Worm (Caenorhabditis elegans) whole organism, L4 larva: ENCODE measurements around the gene orai-1.

Source experiments
- F37D6.2 ChIP-seq: sonication (generic microtip); optimal IDR thresholded peaks from 2 replicates; lab custom pipeline; 2016; ENCODE audit warnings: mild to moderate bottlenecking, missing genetic modification characterization, missing compliant biosample characterization
- ama-1 ChIP-seq: fragments of 150-350 bp; optimal IDR thresholded peaks from 2 replicates; lab custom pipeline; 2014; ENCODE audit warnings: inconsistent platforms, mixed read lengths
- ceh-82 ChIP-seq: sonication (generic microtip); optimal IDR thresholded peaks from 2 replicates; lab custom pipeline; 2017; ENCODE audit warnings: missing biosample characterization, missing genetic modification characterization
- daf-12 ChIP-seq: fragments of 150-350 bp; optimal IDR thresholded peaks from 2 replicates; lab custom pipeline; 2014; ENCODE audit warnings: missing biosample characterization, missing genetic modification reagents, missing genetic modification characterization
- egl-43 ChIP-seq: fragments of 200-800 bp; sonication (Bioruptor generic); IDR thresholded peaks from 2 replicates; pipeline ENCODE4 v1.3.6; 2022; ENCODE audit warnings: missing genetic modification reagents, missing genetic modification characterization, missing compliant biosample characterization
- jun-1 ChIP-seq: fragments of 150-350 bp; optimal IDR thresholded peaks from 2 replicates; lab custom pipeline; 2014; ENCODE audit warnings: missing biosample characterization, missing genetic modification reagents, missing genetic modification characterization
- lin-38 ChIP-seq: fragments of 200-800 bp; sonication (Bioruptor generic); IDR thresholded peaks from 2 replicates; pipeline ENCODE4 v1.3.6; 2022; ENCODE audit warnings: missing genetic modification reagents, missing genetic modification characterization, missing compliant biosample characterization
- lin-39 ChIP-seq: fragments of 150-350 bp; optimal IDR thresholded peaks from 2 replicates; lab custom pipeline; 2014; ENCODE audit warnings: missing biosample characterization, missing genetic modification reagents, missing genetic modification characterization
- pha-4 ChIP-seq, 2 experiments: fragments of 150-350 bp in 1 of 2; fragments of 200-800 bp in 1 of 2; sonication (Bioruptor generic) in 1 of 2; IDR thresholded peaks in 1 of 2; optimal IDR thresholded peaks in 1 of 2; 2 replicates each; pipeline versions ENCODE4 v1.3.6 to Lab custom; 2014 to 2022; ENCODE audit warnings: missing genetic modification characterization in 2 of 2, missing genetic modification reagents in 2 of 2, missing biosample characterization in 1 of 2, missing compliant biosample characterization in 1 of 2
- pqm-1 ChIP-seq: sonication (generic microtip); optimal IDR thresholded peaks from 2 replicates; lab custom pipeline; 2017; ENCODE audit warnings: missing biosample characterization, missing genetic modification characterization
- skn-1 ChIP-seq: fragments of 150-350 bp; optimal IDR thresholded peaks from 2 replicates; lab custom pipeline; 2014; ENCODE audit warnings: missing biosample characterization, missing genetic modification characterization
- snpc-4 ChIP-seq: fragments of 150-350 bp; optimal IDR thresholded peaks from 2 replicates; lab custom pipeline; 2014; ENCODE audit warnings: missing biosample characterization, missing genetic modification characterization
- unc-130 ChIP-seq: sonication (generic microtip); optimal IDR thresholded peaks from 2 replicates; lab custom pipeline; 2016; ENCODE audit warnings: missing genetic modification reagents, missing genetic modification characterization, missing compliant biosample characterization
- unc-62 ChIP-seq, 3 experiments: fragments of 150-350 bp in 1 of 3; sonication (generic microtip); optimal IDR thresholded peaks in 2 of 3; peaks in 1 of 3; 1 replicate in 1 of 3; 2 replicates in 2 of 3; lab custom pipeline; 2014 to 2017; ENCODE audit warnings: missing biosample characterization in 3 of 3, missing genetic modification characterization in 3 of 3, missing genetic modification reagents in 3 of 3, missing genotype in 1 of 3

DNA sequence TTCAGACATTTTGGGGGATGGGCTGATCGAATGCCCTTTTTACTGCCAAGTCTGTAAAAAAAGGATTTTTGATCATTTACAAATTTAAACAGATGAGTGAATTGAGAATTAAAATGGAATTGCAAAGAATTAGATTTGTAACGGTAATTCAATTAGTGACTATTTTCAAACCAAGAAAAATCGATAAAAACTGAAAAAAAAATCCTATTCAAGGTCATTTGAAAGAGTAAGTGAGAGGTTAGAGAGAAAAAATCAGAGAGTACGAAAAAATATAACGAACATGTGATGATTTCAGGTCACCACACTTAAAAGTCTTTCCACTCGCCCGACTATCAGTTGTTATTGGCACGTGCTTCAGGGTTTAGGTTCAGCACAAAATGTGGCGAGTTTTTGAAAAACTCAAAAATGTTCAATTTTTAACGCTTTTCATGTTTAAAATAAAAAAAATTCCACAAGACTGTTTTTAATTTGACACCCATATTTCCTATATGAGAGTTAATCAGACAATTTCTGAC, 26.3 kb upstream of the orai-1 start, which contains the start of gene T19C3.4:
- TF ChIP-seq egl-43: no peak
- no peak for TF ChIP-seq daf-12 (tag; lab: Kevin White, UChicago)
- no peak for TF ChIP-seq ceh-82 (tag; lab: Kevin White, UChicago)
- no peak for TF ChIP-seq pha-4 (GFP tag; IDR thresholded peaks at IDR 0.05; lab: Robert Waterston, UW)
- TF ChIP-seq pha-4 (tag; optimal IDR thresholded peaks at IDR 0.05; lab: Kevin White, UChicago): no peak
- TF ChIP-seq unc-130 (GFP tag; lab: Kevin White, UChicago): no peak
- TF ChIP-seq snpc-4: no peak
- TF ChIP-seq jun-1 (tag; lab: Kevin White, UChicago): no peak
- no peak for TF ChIP-seq ama-1
- TF ChIP-seq skn-1 (tag; lab: Kevin White, UChicago): no peak
- no peak for TF ChIP-seq lin-38 (GFP tag; lab: Robert Waterston, UW)
- TF ChIP-seq lin-39 (tag; lab: Kevin White, UChicago): no peak
- no peak for TF ChIP-seq pqm-1
- no peak for TF ChIP-seq F37D6.2 (tag; lab: Kevin White, UChicago)
- no peak for TF ChIP-seq unc-62 (GFP tag; optimal IDR thresholded peaks at IDR 0.05 in 1 of 2; lab: Kevin White, UChicago)
- TF ChIP-seq unc-62 (tag; optimal IDR thresholded peaks at IDR 0.05; lab: Kevin White, UChicago): no peak
